Worm (Caenorhabditis elegans): ENCODE data around the gene sre-5.

Gene sre-5

DNA sequence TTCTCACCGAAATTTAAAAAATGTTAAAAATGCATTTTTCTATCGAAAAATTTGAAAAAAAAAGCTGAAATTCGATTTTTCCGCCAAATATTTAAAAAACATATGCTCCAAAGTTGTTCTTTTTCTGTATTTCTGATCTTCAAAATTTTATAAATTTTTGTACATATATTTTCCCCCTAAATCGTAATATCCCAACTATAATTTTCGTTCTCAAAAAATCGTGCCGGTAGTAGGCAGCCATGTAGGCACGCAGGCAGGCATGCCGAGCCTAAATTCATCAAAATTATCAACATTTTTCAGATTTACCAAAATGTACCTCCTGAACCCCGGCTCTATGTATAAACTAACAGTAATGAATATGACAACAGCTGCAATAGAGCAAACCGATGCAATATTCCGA lies at the start of gene sre-5:
sre-5 (plus strand) TSS at position 301 of the 400 bp plus-strand sequence.
- no peak for TF ChIP-seq sptf-1 (tag; optimal IDR thresholded peaks at IDR 0.05)
- no peak for TF ChIP-seq sem-2 (GFP tag; optimal IDR thresholded peaks at IDR 0.05)

DNA sequence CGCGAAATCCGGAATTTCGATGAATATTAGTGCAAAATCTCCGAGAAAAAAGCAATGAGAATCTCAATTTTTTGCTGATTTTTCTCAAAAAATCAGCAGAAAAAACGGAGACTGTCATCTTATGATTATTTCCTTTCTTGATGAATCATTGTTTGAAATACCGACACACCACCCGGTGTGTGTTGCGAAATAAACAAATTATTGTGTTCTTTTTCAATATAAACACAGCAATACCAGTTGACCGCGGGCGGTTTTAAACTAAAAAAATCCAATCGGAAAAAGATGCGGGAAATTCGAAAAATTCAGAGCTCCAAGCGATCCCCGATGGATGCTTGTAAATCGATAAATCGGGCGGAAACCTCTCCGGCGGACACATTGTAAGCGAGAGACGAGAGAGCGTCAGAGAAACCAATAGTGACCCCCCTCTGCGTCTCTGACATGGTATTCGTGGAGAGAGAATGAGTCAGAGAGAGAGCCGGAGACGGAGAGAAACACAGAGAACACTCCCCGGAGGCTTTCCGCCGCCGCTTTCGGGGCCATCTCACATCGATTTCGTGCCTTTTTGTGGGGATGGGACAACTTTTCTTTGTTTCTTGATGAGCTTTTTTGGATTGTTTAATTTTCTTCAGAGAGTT lies 49.5 kb upstream of the sre-5 start:
- TF ChIP-seq lin-13 (tag; optimal IDR thresholded peaks at IDR 0.05) (no peak), elt-1 (tag; optimal IDR thresholded peaks at IDR 0.05; ENCODE audit: borderline replicate concordance, insufficient read depth) (no peak), pha-4 (tag; optimal IDR thresholded peaks at IDR 0.05) (peak; percentile 72), nhr-76 (tag; optimal IDR thresholded peaks at IDR 0.05) (no peak), drap-1 (GFP tag; optimal IDR thresholded peaks at IDR 0.05) (peak; percentile 19), ham-2 (GFP tag; optimal IDR thresholded peaks at IDR 0.05) (peak; percentile 81), hlh-1 (tag; optimal IDR thresholded peaks at IDR 0.05) (peak; percentile 11), ces-1 (GFP tag; optimal IDR thresholded peaks at IDR 0.05) (peak; percentile 59), ztf-11 (tag; optimal IDR thresholded peaks at IDR 0.05) (no peak), zip-8 (tag; optimal IDR thresholded peaks at IDR 0.05) (no peak), unc-62 (GFP tag; optimal IDR thresholded peaks at IDR 0.05) (peak; percentile 8), ceh-83 (GFP tag; optimal IDR thresholded peaks at IDR 0.05) (no peak), ceh-43 (GFP tag; optimal IDR thresholded peaks at IDR 0.05) (no peak), mep-1 (tag; optimal IDR thresholded peaks at IDR 0.05) (peak; percentile 64), unc-120 (tag; optimal IDR thresholded peaks at IDR 0.05; ENCODE audit: poor library complexity, severe bottlenecking) (peak; percentile 49), nhr-2 (tag; optimal IDR thresholded peaks at IDR 0.05) (peak; percentile 5), nhr-237 (tag; optimal IDR thresholded peaks at IDR 0.05) (peak; percentile 14), snpc-4 (tag; optimal IDR thresholded peaks at IDR 0.05) (no peak), sem-2 (GFP tag; optimal IDR thresholded peaks at IDR 0.05) (no peak), ceh-39 (tag; optimal IDR thresholded peaks at IDR 0.05) (peak; percentile 73)

DNA sequence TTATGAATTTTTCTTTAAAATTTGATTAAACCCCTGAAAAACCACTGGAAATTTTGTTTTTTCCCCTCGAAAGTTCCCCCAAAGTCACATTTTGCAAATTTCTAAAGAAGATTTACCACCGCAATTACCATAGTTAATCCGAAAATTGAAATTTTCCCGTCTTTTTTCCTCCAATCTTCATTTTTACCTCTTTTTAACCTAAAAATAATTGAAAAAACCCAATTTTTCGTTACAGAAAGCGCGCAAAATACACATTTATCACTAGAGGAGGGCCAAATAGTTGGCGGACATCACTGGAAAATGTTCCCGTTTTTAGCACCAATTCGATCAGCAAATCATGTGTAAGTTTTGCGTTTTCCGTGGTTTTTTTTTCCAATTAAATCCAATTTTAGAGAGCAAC lies 48.4 kb upstream of the sre-5 start, which contains the start of gene unc-33:
unc-33 (plus strand) TSS at position 301 of the 400 bp plus-strand sequence.
- no peak for TF ChIP-seq blmp-1 (tag; optimal IDR thresholded peaks at IDR 0.05)

DNA sequence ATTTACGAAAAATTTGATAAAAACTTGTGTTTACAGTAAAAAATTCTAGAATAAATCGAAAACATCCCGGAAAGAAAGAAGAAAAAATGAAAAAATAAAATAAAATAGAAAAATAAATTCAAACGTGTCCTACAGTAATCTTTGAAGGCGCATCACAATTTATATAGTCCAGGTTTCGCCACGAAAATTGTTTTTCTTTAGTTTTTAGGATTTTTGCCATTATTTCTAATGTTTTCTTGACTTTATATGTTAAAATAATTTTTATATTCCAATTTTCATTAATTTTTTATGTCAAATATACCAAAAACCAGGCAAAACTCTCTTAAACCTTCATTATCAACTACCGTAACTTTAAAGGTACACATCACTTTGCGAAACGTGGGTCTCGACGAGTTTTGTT lies 47.4 kb upstream of the sre-5 start:
- TF ChIP-seq unc-39 (tag; optimal IDR thresholded peaks at IDR 0.05) (no peak), bed-3 (GFP tag; optimal IDR thresholded peaks at IDR 0.05) (no peak), unc-62 (GFP tag; optimal IDR thresholded peaks at IDR 0.05) (no peak), lin-32 (GFP tag; optimal IDR thresholded peaks at IDR 0.05) (no peak), nhr-12 (tag; optimal IDR thresholded peaks at IDR 0.05) (no peak), elt-3 (tag; optimal IDR thresholded peaks at IDR 0.05) (no peak), zip-8 (tag; optimal IDR thresholded peaks at IDR 0.05) (no peak), mab-5 (tag; optimal IDR thresholded peaks at IDR 0.05) (no peak)

DNA sequence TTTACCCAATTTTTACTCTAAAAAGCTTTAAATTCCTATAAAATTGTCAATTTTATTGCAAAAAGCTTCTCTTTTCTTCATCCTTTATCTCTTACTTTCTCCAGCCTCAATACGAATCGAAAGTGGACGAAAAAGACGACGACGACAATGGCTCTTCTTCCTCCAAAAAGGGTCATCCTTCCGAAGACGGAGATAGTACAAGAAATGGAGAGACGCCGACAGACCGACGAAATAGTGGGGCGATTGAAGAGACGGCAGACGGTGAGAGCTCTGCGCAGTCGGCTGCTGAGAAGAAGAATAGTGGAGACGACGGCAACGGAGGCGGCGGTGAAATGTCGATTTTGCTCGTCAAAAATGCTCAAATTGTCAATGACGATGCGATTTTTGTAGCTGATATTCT lies 45.6 kb upstream of the sre-5 start:
- TF ChIP-seq ces-1 (GFP tag; optimal IDR thresholded peaks at IDR 0.05): peak; percentile 52
- TF ChIP-seq blmp-1 (tag; optimal IDR thresholded peaks at IDR 0.05): peak; percentile 59
- TF ChIP-seq mls-2 (tag; optimal IDR thresholded peaks at IDR 0.05): no peak
- peak; percentile 39 for TF ChIP-seq unc-120 (tag; optimal IDR thresholded peaks at IDR 0.05; ENCODE audit: poor library complexity, severe bottlenecking)
- TF ChIP-seq ztf-11 (tag; optimal IDR thresholded peaks at IDR 0.05): no peak
- TF ChIP-seq pha-4 (tag; optimal IDR thresholded peaks at IDR 0.05): peak; percentile 34

DNA sequence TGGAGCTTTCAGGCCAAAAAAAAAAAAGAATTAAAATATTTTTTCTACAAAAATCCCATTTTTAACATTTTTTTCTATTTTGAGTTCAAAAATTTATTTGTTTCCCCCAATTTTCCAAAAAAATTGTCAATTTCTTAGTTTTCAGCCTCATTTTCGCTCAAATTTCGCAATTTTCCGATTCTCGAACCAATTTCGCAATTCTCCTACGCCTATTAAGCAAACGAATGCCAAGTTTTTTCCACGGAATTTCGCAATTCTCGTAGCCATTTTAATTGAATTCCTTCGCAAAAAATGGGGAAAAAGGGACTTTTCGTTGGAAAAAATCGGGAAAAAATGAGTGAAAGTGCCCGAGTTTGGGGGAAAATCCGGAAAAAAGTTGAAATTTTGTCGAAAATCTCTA lies 44.6 kb upstream of the sre-5 start:
- TF ChIP-seq nhr-28 (tag; optimal IDR thresholded peaks at IDR 0.05) (no peak), flh-1 (GFP tag; optimal IDR thresholded peaks at IDR 0.05) (no peak), nhr-2 (tag; optimal IDR thresholded peaks at IDR 0.05) (no peak), M03D4.4 (tag; optimal IDR thresholded peaks at IDR 0.05) (no peak), nhr-12 (tag; optimal IDR thresholded peaks at IDR 0.05) (no peak), drap-1 (GFP tag; optimal IDR thresholded peaks at IDR 0.05) (no peak), ham-2 (GFP tag; optimal IDR thresholded peaks at IDR 0.05) (no peak), elt-1 (tag; optimal IDR thresholded peaks at IDR 0.05; ENCODE audit: borderline replicate concordance, insufficient read depth) (no peak), snpc-4 (tag; optimal IDR thresholded peaks at IDR 0.05) (no peak), cnd-1 (tag; optimal IDR thresholded peaks at IDR 0.05) (no peak), zip-8 (tag; optimal IDR thresholded peaks at IDR 0.05) (no peak), pha-4 (tag; optimal IDR thresholded peaks at IDR 0.05) (no peak), lin-32 (GFP tag; optimal IDR thresholded peaks at IDR 0.05) (no peak), lsy-2 (tag; optimal IDR thresholded peaks at IDR 0.05) (no peak), unc-120 (tag; optimal IDR thresholded peaks at IDR 0.05; ENCODE audit: poor library complexity, severe bottlenecking) (no peak)

All from whole organism, mixed stage, embryonic.